Fruit fly (Drosophila melanogaster): ENCODE data around the gene CG11248.
A peak's percentile ranks its signal among the peaks of the same experiment; 100 is the strongest.

CG11248 gene

dm6 chr3L:21679687-21680086 is at the start of gene CG11248, which contains the start of gene Als2:
Gene CG11248, plus strand, starts transcription at chr3L:21680050.
Gene Als2, minus strand, starts transcription at chr3L:21679755.
- peak; percentile 52 for TF ChIP-seq CG7101 (tag; optimal IDR thresholded peaks at IDR 0.05)
- peak; percentile 53 for TF ChIP-seq CG14711 (tag; optimal IDR thresholded peaks at IDR 0.05)
- peak; percentile 51 for TF ChIP-seq CG12768 (GFP tag; optimal IDR thresholded peaks at IDR 0.05)
- peak; percentile 79 for TF ChIP-seq bab1 (GFP tag; optimal IDR thresholded peaks at IDR 0.05)
- TF ChIP-seq tj (GFP tag; optimal IDR thresholded peaks at IDR 0.05): no peak
- peak; percentile 48 for TF ChIP-seq CG7045 (GFP tag; optimal IDR thresholded peaks at IDR 0.05)
- peak; percentile 64 for TF ChIP-seq CG1620 (GFP tag; optimal IDR thresholded peaks at IDR 0.05)
- peak; percentile 17 for TF ChIP-seq CG33017 (tag; optimal IDR thresholded peaks at IDR 0.05)
- TF ChIP-seq toe (GFP tag; optimal IDR thresholded peaks at IDR 0.05): peak; percentile 82
- peak; percentile 63 for TF ChIP-seq CG5204 (GFP tag; optimal IDR thresholded peaks at IDR 0.05)
- peak; percentile 41 for TF ChIP-seq Crg-1 (GFP tag; optimal IDR thresholded peaks at IDR 0.05)
- TF ChIP-seq Clk (GFP tag; optimal IDR thresholded peaks at IDR 0.05): no peak
- peak; percentile 66 for TF ChIP-seq Hr96 (GFP tag; optimal IDR thresholded peaks at IDR 0.05)
- peak; percentile 28 for TF ChIP-seq pad (GFP tag; optimal IDR thresholded peaks at IDR 0.05)
- peak; percentile 6 for TF ChIP-seq Mnt (GFP tag; optimal IDR thresholded peaks at IDR 0.05)
- TF ChIP-seq cic (GFP tag; optimal IDR thresholded peaks at IDR 0.05): no peak
- TF ChIP-seq cnc (optimal IDR thresholded peaks at IDR 0.05): no peak
- TF ChIP-seq kay (GFP tag; ENCODE audit: borderline replicate concordance): peak; percentile 62
- peak; percentile 66 for TF ChIP-seq CG11617 (GFP tag; optimal IDR thresholded peaks at IDR 0.05)
- TF ChIP-seq ovo (GFP tag; optimal IDR thresholded peaks at IDR 0.05): no peak

dm6 chr3L:21634152-21634689 is 45.6 kb upstream of the CG11248 start, which contains the start of gene MED1:
Gene MED1, minus strand, starts transcription at chr3L:21634446.
- TF ChIP-seq bab1 (GFP tag; optimal IDR thresholded peaks at IDR 0.05) (peak; percentile 16), Hr96 (GFP tag; optimal IDR thresholded peaks at IDR 0.05) (no peak)

DNA sequence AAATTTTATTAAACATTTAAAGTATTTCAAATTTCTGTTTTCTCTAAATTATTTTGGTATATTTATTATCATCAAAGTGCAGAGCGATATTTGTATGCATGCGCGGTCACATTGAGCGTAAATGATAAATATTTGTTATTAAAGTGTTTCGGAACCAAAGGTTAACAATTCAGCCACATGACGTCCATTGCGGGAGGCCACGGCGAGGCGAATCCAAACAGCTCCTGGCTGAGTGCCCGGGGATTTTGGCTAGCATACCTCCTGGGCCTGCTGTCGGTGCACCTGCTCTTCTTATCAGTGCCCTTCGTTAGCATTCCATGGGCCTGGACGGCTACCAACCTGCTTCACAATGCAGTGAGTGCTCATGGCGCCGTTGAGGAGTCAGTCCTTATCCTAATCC is 44.6 kb upstream of the CG11248 start, which contains the start of gene ORMDL:
ORMDL (plus strand) TSS at position 98 of the 400 bp plus-strand sequence.
- TF ChIP-seq CG7045 (GFP tag; optimal IDR thresholded peaks at IDR 0.05) (no peak), ovo (GFP tag; optimal IDR thresholded peaks at IDR 0.05) (no peak), cic (GFP tag; optimal IDR thresholded peaks at IDR 0.05) (no peak), toe (GFP tag; optimal IDR thresholded peaks at IDR 0.05) (no peak), Clk (GFP tag; optimal IDR thresholded peaks at IDR 0.05) (no peak)

- TF ChIP-seq CG7101 (tag; optimal IDR thresholded peaks at IDR 0.05) (peak; percentile 17), bab1 (GFP tag; optimal IDR thresholded peaks at IDR 0.05) (no peak), kay (GFP tag; ENCODE audit: borderline replicate concordance) (no peak), toe (GFP tag; optimal IDR thresholded peaks at IDR 0.05) (no peak), CG5204 (GFP tag; optimal IDR thresholded peaks at IDR 0.05) (no peak), Crg-1 (GFP tag; optimal IDR thresholded peaks at IDR 0.05) (no peak), CG1620 (GFP tag; optimal IDR thresholded peaks at IDR 0.05) (no peak), CG7045 (GFP tag; optimal IDR thresholded peaks at IDR 0.05) (peak; percentile 37), Mnt (GFP tag; optimal IDR thresholded peaks at IDR 0.05) (peak; percentile 37), CG33017 (tag; optimal IDR thresholded peaks at IDR 0.05) (peak; percentile 8), Hr96 (GFP tag; optimal IDR thresholded peaks at IDR 0.05) (no peak), CG11617 (GFP tag; optimal IDR thresholded peaks at IDR 0.05) (no peak), ovo (GFP tag; optimal IDR thresholded peaks at IDR 0.05) (no peak), tj (GFP tag; optimal IDR thresholded peaks at IDR 0.05) (no peak), CG14711 (tag; optimal IDR thresholded peaks at IDR 0.05) (no peak), cic (GFP tag; optimal IDR thresholded peaks at IDR 0.05) (peak; percentile 71), Clk (GFP tag; optimal IDR thresholded peaks at IDR 0.05) (no peak), CG12768 (GFP tag; optimal IDR thresholded peaks at IDR 0.05) (peak; percentile 65), cnc (optimal IDR thresholded peaks at IDR 0.05) (no peak), pad (GFP tag; optimal IDR thresholded peaks at IDR 0.05) (peak; percentile 33)
These were observed 43.4 kb upstream of the CG11248 start, which contains the start of gene CG32444 for dm6 chr3L:21636265-21636993. Gene CG32444, plus strand, starts transcription at chr3L:21636947.

dm6 chr3L:21639059-21639458 is 40.8 kb upstream of the CG11248 start, which contains the start of gene CG32445:
Gene CG32445, plus strand, starts transcription at chr3L:21639359.
- no peak for TF ChIP-seq Mnt (GFP tag; optimal IDR thresholded peaks at IDR 0.05)

DNA sequence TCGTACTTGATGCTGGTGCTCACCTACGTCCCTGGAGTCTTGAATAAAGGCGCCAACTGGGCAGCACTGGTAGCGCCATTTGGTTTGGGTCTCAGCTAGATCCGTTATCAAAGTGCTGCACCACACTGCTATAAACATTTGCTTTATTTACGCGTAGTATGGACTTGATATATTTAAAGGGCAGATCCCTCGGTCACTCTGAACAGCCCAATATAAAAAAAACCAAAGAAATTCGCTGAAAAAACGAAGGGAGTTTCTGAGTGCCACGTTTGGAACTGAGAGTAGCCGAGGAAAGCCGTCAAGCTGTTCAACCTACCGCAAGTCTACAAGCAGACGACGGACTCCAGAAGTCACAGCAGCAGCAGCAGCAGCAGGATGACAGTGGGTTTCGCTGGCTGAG is 39.0 kb upstream of the CG11248 start, which contains the start of gene Atox1:
Atox1 (plus strand) TSS at position 181 of the 400 bp plus-strand sequence.
- TF ChIP-seq CG12768 (GFP tag; optimal IDR thresholded peaks at IDR 0.05): peak; percentile 26
- TF ChIP-seq CG5204 (GFP tag; optimal IDR thresholded peaks at IDR 0.05): no peak
- TF ChIP-seq bab1 (GFP tag; optimal IDR thresholded peaks at IDR 0.05): peak; percentile 75
- no peak for TF ChIP-seq ovo (GFP tag; optimal IDR thresholded peaks at IDR 0.05)
- peak; percentile 35 for TF ChIP-seq toe (GFP tag; optimal IDR thresholded peaks at IDR 0.05)
- peak; percentile 38 for TF ChIP-seq cic (GFP tag; optimal IDR thresholded peaks at IDR 0.05)
- TF ChIP-seq CG1620 (GFP tag; optimal IDR thresholded peaks at IDR 0.05): peak; percentile 33
- TF ChIP-seq pad (GFP tag; optimal IDR thresholded peaks at IDR 0.05): peak; percentile 29
- TF ChIP-seq kay (GFP tag; ENCODE audit: borderline replicate concordance): no peak
- peak; percentile 10 for TF ChIP-seq Crg-1 (GFP tag; optimal IDR thresholded peaks at IDR 0.05)
- no peak for TF ChIP-seq Mnt (GFP tag; optimal IDR thresholded peaks at IDR 0.05)
- no peak for TF ChIP-seq cnc (optimal IDR thresholded peaks at IDR 0.05)
- TF ChIP-seq CG7045 (GFP tag; optimal IDR thresholded peaks at IDR 0.05): peak; percentile 9
- TF ChIP-seq Hr96 (GFP tag; optimal IDR thresholded peaks at IDR 0.05): no peak
- TF ChIP-seq CG11617 (GFP tag; optimal IDR thresholded peaks at IDR 0.05): no peak
- peak; percentile 17 for TF ChIP-seq CG14711 (tag; optimal IDR thresholded peaks at IDR 0.05)
- no peak for TF ChIP-seq CG33017 (tag; optimal IDR thresholded peaks at IDR 0.05)
- TF ChIP-seq Clk (GFP tag; optimal IDR thresholded peaks at IDR 0.05): no peak
- peak; percentile 44 for TF ChIP-seq CG7101 (tag; optimal IDR thresholded peaks at IDR 0.05)
- no peak for TF ChIP-seq tj (GFP tag; optimal IDR thresholded peaks at IDR 0.05)

Measured in whole organism, adult.